Fruit fly (Drosophila melanogaster) whole organism: ENCODE data around the gene CCHa1.

Experiments
- CG8478 ChIP-seq: fragments of >200 bp; optimal IDR thresholded peaks from 2 replicates; lab custom pipeline; 2018; ENCODE audit warnings: inconsistent platforms
- Dll ChIP-seq: fragments of >200 bp; optimal IDR thresholded peaks from 2 replicates; lab custom pipeline; 2017
- EcR ChIP-seq, 2 experiments: fragments of >200 bp; optimal IDR thresholded peaks; 2 replicates each; lab custom pipeline; 2017; ENCODE audit warnings: missing biosample characterization in 2 of 2, missing genetic modification characterization in 2 of 2, missing genetic modification reagents in 2 of 2
- pan ChIP-seq: fragments of >200 bp; optimal IDR thresholded peaks from 2 replicates; lab custom pipeline; 2017
- psq ChIP-seq: fragments of >200 bp; optimal IDR thresholded peaks from 2 replicates; lab custom pipeline; 2017
- usp ChIP-seq: fragments of >200 bp; optimal IDR thresholded peaks from 2 replicates; lab custom pipeline; 2017; ENCODE audit warnings: missing biosample characterization, missing genetic modification characterization, mixed read lengths

The CCHa1 gene

DNA sequence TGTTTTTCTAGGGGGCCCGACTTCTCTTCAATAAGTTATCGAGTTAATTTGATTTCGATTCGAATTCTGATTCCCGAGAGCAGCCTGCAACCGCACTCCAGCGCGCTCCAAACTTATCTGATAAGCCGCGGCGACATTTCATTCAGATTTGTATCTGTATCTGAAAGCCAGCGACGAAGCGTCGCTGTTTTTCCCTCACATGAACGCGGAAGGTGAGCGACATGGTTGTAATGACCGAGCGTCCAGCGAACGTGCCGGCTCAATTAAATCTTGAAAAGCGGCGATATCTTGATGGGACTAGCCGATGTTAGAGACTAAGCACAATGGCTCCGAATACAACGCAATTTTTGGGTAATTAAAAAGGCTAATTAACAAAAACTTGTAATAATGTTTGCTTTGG is 6.4 kb upstream of the CCHa1 start, which contains the start of gene PK1-R:
TSS of gene PK1-R (minus strand) at position 101 of the 400 bp plus-strand sequence.
- no peak for TF ChIP-seq CG8478 (lab: Kevin White, UChicago)
- TF ChIP-seq pan: no peak
- no peak for TF ChIP-seq psq (lab: Kevin White, UChicago)
- no peak for TF ChIP-seq EcR (GFP tag; optimal IDR thresholded peaks at IDR 0.05; lab: Kevin White, UChicago)
- TF ChIP-seq usp (GFP tag; lab: Kevin White, UChicago): no peak
- TF ChIP-seq Dll: no peak

DNA sequence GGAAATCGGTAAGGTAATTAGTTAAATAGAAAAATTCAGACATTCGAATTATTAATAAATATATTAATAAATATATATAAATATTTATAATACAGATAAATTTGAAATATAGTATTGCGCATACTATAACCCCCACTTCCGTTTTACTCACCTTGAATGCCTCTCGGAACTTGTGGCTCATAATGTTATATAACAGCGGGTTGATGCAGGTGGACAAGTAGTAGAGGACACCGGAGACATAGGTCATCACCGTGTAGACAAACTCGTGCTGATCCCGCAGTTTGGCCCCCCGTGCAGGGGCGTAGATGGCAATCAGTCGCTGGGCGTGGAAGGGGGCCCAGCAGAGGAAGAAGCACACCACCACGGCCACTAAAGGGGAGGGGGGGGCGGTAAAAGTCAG is 4.3 kb upstream of the CCHa1 start:
- TF ChIP-seq EcR (GFP tag; optimal IDR thresholded peaks at IDR 0.05; lab: Kevin White, UChicago) (no peak), psq (lab: Kevin White, UChicago) (no peak), Dll (no peak), CG8478 (lab: Kevin White, UChicago) (no peak), pan (no peak), usp (GFP tag; lab: Kevin White, UChicago) (no peak)

DNA sequence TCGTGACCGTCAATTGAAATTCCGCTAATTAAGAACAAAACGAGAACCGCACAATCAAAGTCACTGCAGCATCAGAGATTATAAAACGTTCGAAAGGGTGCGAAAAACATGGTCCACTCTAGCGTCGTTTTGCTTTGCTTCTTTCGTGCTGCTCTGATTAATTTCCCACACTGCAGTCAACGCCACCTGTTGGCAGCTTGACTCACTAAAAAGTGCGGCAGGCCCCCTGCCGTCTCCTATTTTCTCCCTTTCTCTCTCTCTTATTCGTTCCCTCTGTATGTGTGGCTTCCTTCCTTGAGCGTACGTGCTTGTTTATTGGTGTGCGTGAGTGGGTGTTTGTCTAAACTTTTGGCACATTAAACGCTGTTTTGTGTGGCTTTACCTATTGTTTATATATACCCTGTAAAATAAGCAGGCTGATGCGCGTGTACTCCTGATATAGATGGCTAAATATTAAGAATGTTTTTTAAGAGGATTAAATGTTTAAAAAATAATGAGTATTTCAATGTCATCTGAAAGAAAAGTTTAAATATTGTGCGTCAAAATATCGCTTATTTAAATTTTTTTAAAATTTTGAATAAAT is 2.0 kb upstream of the CCHa1 start:
- no peak for TF ChIP-seq EcR (GFP tag; optimal IDR thresholded peaks at IDR 0.05; lab: Kevin White, UChicago)
- TF ChIP-seq Dll: no peak
- TF ChIP-seq usp (GFP tag; lab: Kevin White, UChicago): no peak
- no peak for TF ChIP-seq pan
- no peak for TF ChIP-seq psq (lab: Kevin White, UChicago)

DNA sequence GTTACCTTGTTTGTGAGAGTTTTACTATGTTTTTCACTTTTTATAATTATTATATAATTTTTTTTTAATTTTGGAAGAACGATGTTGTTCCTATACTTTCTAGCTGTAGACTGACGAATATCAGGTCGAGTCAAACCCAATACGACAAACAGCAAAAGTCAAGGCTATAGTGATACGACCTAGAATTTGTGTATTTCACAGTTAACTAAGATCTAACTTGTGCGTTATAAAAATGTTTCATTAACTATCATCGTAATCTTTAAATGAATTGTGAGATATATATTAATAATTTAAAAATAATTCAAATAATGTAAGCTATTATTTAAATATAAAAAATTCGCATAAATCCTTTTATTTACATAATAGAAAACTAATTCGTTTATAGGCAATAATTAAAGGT is 1.3 kb upstream of the CCHa1 start, which contains the start of gene CG9920:
TSS of gene CG9920 (minus strand) at position 101 of the 400 bp plus-strand sequence.
- TF ChIP-seq psq (lab: Kevin White, UChicago) (no peak), pan (no peak), usp (GFP tag; lab: Kevin White, UChicago) (no peak), Dll (no peak), EcR (GFP tag; optimal IDR thresholded peaks at IDR 0.05; lab: Kevin White, UChicago) (no peak), CG8478 (lab: Kevin White, UChicago) (no peak)

DNA sequence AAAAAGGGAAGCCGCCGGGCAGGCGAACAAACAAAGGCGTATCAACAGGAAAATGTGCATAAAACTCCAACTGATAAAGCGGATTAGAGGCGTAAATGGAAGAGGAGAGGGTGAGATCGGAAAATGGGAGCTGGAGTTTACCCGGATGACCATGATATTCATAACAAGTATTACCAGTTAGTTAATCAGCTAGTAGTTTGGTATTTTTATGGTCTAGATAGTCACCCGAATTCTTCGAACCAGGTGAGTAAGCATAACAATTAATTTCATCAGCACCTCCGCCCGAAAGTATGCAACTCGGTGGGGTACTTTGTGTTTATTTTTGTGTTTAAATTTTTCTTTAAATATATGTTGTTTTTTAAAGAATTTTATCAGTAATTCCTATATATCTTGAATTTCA is 719 bp downstream of the CCHa1 start:
- TF ChIP-seq EcR (GFP tag; optimal IDR thresholded peaks at IDR 0.05; lab: Kevin White, UChicago) (no peak), pan (no peak), usp (GFP tag; lab: Kevin White, UChicago) (no peak), CG8478 (lab: Kevin White, UChicago) (no peak), Dll (no peak), psq (lab: Kevin White, UChicago) (no peak)

DNA sequence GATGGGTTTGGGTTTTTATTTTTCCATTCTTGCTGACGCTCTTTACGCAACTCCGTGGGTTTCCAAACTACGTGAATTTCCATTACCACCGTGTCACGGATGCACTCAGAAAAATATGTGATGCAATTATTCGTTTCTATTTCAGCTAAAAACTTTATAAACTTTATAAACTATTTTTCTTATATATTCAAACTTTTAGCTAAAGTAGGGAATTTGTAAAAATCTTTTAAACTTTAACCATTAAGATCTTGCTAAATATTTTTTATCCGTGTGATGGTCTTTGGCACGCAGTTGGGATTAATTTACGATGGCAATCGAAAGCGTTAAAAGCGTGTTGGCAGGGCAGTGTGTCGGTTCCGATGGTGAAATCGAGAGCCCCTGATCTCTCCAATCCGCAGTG is 1.2 kb downstream of the CCHa1 start:
- TF ChIP-seq Dll (no peak), psq (lab: Kevin White, UChicago) (no peak), usp (GFP tag; lab: Kevin White, UChicago) (no peak), pan (no peak), CG8478 (lab: Kevin White, UChicago) (no peak), EcR (GFP tag; optimal IDR thresholded peaks at IDR 0.05; lab: Kevin White, UChicago) (no peak)

DNA sequence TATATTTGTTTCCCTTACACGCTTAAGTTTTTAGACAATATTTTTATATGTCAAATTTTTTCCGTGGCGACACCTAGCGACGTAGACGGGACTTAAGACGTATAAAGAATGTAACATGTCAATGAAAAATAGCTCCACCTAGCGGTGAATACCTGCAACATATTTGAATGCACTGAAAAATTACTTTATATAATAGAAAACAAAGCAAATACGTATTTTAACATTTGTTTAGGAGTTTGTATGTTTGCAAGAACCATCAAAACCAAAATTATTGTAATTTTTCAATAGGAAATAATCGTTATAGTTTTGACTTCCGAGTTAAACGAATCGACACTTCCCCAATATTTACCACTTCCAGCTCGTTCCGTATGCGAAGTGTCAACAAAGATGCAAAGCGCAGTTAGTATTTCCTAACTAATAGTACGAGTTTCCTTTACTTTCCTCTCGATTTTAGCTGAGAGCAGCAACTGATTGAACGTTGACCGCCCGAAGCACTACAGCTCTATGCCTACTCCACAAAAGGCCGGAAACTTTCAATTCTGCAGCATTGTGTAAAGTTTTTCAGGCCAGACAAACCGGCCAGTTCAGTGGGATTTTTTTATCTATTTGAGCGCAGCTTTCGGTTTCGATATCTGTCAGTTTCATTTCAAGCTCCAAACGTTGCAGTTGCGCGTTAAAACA is 7.6 kb downstream of the CCHa1 start, which contains the start of gene Npc2b:
TSS of gene Npc2b (plus strand) at position 631 of the 681 bp plus-strand sequence.
- no peak for TF ChIP-seq CG8478 (lab: Kevin White, UChicago)
- TF ChIP-seq psq (lab: Kevin White, UChicago): no peak
- TF ChIP-seq EcR (GFP tag; optimal IDR thresholded peaks at IDR 0.05; lab: Kevin White, UChicago): no peak
- TF ChIP-seq pan: no peak
- TF ChIP-seq usp (GFP tag; lab: Kevin White, UChicago): no peak
- TF ChIP-seq Dll: no peak

DNA sequence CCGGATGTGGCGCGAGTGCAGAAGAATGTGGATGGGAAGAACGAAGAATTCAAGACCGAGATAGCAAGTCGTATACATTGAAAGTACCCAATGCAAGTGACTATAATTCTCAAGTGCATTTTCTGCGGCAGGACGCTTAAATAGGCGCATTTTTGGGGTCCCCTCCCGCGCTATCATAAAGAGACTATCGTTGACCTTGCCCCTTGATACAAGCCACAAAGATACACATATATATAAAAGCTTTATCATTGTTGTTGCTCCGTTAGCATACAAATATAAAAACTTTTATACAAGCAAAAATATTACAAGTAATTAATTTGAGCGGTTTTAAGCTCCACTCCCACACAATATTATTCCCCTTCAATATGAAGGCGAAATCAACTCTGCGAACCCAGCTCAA is 8.5 kb downstream of the CCHa1 start:
- no peak for TF ChIP-seq EcR (GFP tag; optimal IDR thresholded peaks at IDR 0.05; lab: Kevin White, UChicago)
- no peak for TF ChIP-seq psq (lab: Kevin White, UChicago)
- TF ChIP-seq CG8478 (lab: Kevin White, UChicago): no peak
- TF ChIP-seq Dll: no peak
- no peak for TF ChIP-seq usp (GFP tag; lab: Kevin White, UChicago)
- no peak for TF ChIP-seq pan

DNA sequence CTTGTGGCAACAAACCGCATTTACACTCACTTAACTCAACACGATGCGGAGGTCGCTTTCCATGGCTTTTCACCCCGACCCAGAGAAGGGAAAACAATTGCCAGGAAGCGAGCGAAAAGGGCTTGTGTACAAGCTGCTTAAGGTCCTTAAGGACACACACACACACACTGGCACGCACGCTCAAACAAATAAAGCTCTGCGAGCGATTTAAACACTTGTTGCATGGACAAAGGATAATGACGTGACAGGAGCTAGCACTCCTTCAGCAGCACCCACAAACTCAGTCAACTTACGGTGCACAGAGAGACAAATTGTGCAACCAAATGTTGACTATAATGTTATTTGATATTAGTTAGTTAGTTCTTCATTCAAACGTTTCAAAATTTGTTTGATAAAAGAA is 11.1 kb downstream of the CCHa1 start:
- TF ChIP-seq psq (lab: Kevin White, UChicago) (no peak), Dll (no peak), EcR (GFP tag; optimal IDR thresholded peaks at IDR 0.05; lab: Kevin White, UChicago) (no peak), CG8478 (lab: Kevin White, UChicago) (no peak)

DNA sequence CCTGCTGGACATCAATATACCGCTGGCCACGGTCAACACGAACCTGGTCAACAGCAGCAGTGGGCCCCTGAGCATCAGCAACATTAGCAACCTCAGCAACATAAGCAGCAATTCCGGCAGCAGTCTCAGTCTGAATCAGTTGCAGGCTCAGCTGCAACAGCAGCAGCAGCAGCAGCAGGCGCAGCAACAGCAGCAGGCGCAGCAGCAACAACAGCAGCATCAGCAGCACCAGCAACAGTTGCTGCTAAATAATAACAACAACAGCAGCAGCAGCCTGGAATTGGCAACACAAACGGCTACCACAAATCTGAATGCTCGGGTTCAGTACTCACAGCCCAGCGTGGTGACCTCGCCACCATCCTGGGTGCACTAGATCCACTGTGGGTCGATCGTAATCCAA is 15.1 kb downstream of the CCHa1 start:
- TF ChIP-seq pan (no peak), CG8478 (lab: Kevin White, UChicago) (no peak), psq (lab: Kevin White, UChicago) (no peak), Dll (no peak), EcR (GFP tag; optimal IDR thresholded peaks at IDR 0.05; lab: Kevin White, UChicago) (no peak), usp (GFP tag; lab: Kevin White, UChicago) (no peak)

DNA sequence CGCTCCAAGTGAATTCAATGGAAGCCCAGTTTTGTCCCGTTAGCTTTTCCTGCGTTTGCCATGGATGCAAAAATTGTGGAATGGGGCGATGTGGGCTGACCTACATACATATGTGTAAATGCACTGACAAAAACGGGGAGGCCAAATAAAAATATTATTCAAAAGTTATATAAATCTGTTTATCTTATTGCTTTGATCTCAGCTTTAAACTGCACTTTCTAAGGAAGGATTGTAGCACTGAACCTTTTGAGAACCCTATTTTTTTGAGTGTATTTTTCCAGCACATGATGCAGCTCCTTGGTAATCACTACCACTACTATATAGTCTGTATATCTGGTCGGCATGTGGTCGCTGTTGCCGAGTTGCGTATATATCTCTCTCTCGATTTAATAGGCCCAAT is 19.6 kb downstream of the CCHa1 start:
- TF ChIP-seq CG8478 (lab: Kevin White, UChicago) (no peak), pan (no peak), Dll (no peak), usp (GFP tag; lab: Kevin White, UChicago) (no peak), EcR (GFP tag; optimal IDR thresholded peaks at IDR 0.05; lab: Kevin White, UChicago) (no peak), psq (lab: Kevin White, UChicago) (no peak)

DNA sequence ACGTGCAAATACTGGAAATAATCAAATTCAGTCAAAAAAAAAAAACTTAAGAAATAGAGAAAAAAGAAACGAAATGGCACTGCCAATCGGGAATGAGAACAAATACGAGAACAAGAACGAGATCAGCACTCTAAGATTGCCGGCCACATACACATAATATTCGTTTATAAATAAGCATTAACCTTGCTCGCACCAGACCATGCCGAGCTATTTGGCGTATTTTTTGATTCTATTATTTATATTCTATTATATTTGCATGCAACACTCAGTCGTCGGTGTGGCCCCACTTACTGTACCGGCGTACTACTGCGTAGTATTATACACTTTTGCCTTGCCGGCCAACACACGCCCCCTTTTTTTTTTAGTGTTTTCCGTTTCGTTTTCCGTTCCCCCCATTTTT is 26.0 kb downstream of the CCHa1 start:
- no peak for TF ChIP-seq psq (lab: Kevin White, UChicago)
